Comparison of ENCODE assay signal across 1 fruit fly cellular context in genomic region chr3L:17532898-17533700, dm6.
TF ChIP-seq lines count a peak whose summit lies in the region.

No protein-coding gene starts in this region.

TF ChIP-seq in whole organism, embryonic, 481 proteins besides CTCF, POLR2A, EP300 and RAD21 (continued from another document and continues in another):
- 0 out of 3 replicates have a peak, but pooled peaks have one; percentile 35 for TF ChIP-seq H15 (GFP tag; IDR thresholded peaks at IDR 0.05; lab: Robert Waterston, UW)
- TF ChIP-seq Ets65A (GFP tag; lab: Kevin White, UChicago): peak; percentile 40
- TF ChIP-seq zen (tag; optimal IDR thresholded peaks at IDR 0.05; lab: Kevin White, UChicago): no peak
- TF ChIP-seq lola (GFP tag; optimal IDR thresholded peaks at IDR 0.05; lab: Kevin White, UChicago): peak in 1 of 3 experiments; percentile 24
- peak; percentile 55 for TF ChIP-seq CG13775 (GFP tag; optimal IDR thresholded peaks at IDR 0.05; lab: Kevin White, UChicago)
- 0 out of 2 replicates have a peak, but pooled peaks have one; percentile 32 for TF ChIP-seq CG5953 (GFP tag; IDR thresholded peaks at IDR 0.05; lab: Robert Waterston, UW)
- peak; percentile 28; the same call in 1 of the 2 replicates for TF ChIP-seq Xrp1 (GFP tag; IDR thresholded peaks at IDR 0.05; lab: Robert Waterston, UW)
- TF ChIP-seq crp (GFP tag; optimal IDR thresholded peaks at IDR 0.05; lab: Kevin White, UChicago): peak in 1 of 2 experiments; percentile 87
- TF ChIP-seq z (GFP tag; IDR thresholded peaks at IDR 0.05; lab: Robert Waterston, UW): no peak
- no peak for TF ChIP-seq disco-r (GFP tag; optimal IDR thresholded peaks at IDR 0.05; lab: Kevin White, UChicago)
- TF ChIP-seq bowl (GFP tag; IDR thresholded peaks at IDR 0.05; lab: Robert Waterston, UW): 0 out of 2 replicates have a peak, but pooled peaks have one; percentile 31
- peak; percentile 20 for TF ChIP-seq CG10147 (GFP tag; optimal IDR thresholded peaks at IDR 0.05; lab: Kevin White, UChicago)
- no peak for TF ChIP-seq CG10274 (GFP tag; optimal IDR thresholded peaks at IDR 0.05; lab: Kevin White, UChicago)
- peak; percentile 36 for TF ChIP-seq CG1602 (GFP tag; optimal IDR thresholded peaks at IDR 0.05; lab: Kevin White, UChicago)
- TF ChIP-seq mam (GFP tag; optimal IDR thresholded peaks at IDR 0.05; lab: Kevin White, UChicago): peak; percentile 12
- TF ChIP-seq CG2712 (tag; optimal IDR thresholded peaks at IDR 0.05; lab: Kevin White, UChicago): peak; percentile 51
- TF ChIP-seq cwo (GFP tag; optimal IDR thresholded peaks at IDR 0.05; lab: Kevin White, UChicago): peak; percentile 50
- TF ChIP-seq CG2129 (GFP tag; IDR thresholded peaks at IDR 0.05; lab: Robert Waterston, UW; ENCODE audit: partially characterized antibody): no peak
- TF ChIP-seq CG4360 (GFP tag; IDR thresholded peaks at IDR 0.05; lab: Robert Waterston, UW): peak; percentile 56
- TF ChIP-seq CG10321 (GFP tag; IDR thresholded peaks at IDR 0.05; lab: Robert Waterston, UW): peak; percentile 93
- peak; percentile 61 for TF ChIP-seq caup (GFP tag; optimal IDR thresholded peaks at IDR 0.05; lab: Kevin White, UChicago; ENCODE audit: severe bottlenecking)
- peak; percentile 54 for TF ChIP-seq Meics (GFP tag; optimal IDR thresholded peaks at IDR 0.05; lab: Kevin White, UChicago)
- no peak for TF ChIP-seq CG18011 (GFP tag; optimal IDR thresholded peaks at IDR 0.05; lab: Kevin White, UChicago)
- TF ChIP-seq CG4617 (GFP tag; optimal IDR thresholded peaks at IDR 0.05; lab: Kevin White, UChicago; ENCODE audit: borderline replicate concordance): peak; percentile 11
- peak; percentile 10; the same call in 1 of the 2 replicates for TF ChIP-seq al (GFP tag; IDR thresholded peaks at IDR 0.05; lab: Robert Waterston, UW)
- 0 out of 3 replicates have a peak, but pooled peaks have one; percentile 11 for TF ChIP-seq vnd (GFP tag; IDR thresholded peaks at IDR 0.05; lab: Robert Waterston, UW; ENCODE audit: partially characterized antibody)
- TF ChIP-seq CG8944 (GFP tag; optimal IDR thresholded peaks at IDR 0.05; lab: Kevin White, UChicago): no peak
- no peak for TF ChIP-seq pb (GFP tag; optimal IDR thresholded peaks at IDR 0.05; lab: Kevin White, UChicago)
- peak; percentile 12 for TF ChIP-seq CG12942 (GFP tag; optimal IDR thresholded peaks at IDR 0.05; lab: Kevin White, UChicago)
- no peak for TF ChIP-seq dati (GFP tag; IDR thresholded peaks at IDR 0.05; lab: Robert Waterston, UW)
- TF ChIP-seq CG17328 (GFP tag; IDR thresholded peaks at IDR 0.05; lab: Robert Waterston, UW): no peak
- peak; percentile 19 for TF ChIP-seq CG1529 (GFP tag; optimal IDR thresholded peaks at IDR 0.05; lab: Kevin White, UChicago)
- TF ChIP-seq CG42726 (GFP tag; IDR thresholded peaks at IDR 0.05; lab: Robert Waterston, UW; ENCODE audit: partially characterized antibody): peak; percentile 80
- peak; percentile 14 for TF ChIP-seq emc (GFP tag; optimal IDR thresholded peaks at IDR 0.05; lab: Kevin White, UChicago)
- peak; percentile 43 for TF ChIP-seq Abd-B (GFP tag; optimal IDR thresholded peaks at IDR 0.05; lab: Kevin White, UChicago)
- TF ChIP-seq Mrtf (GFP tag; IDR thresholded peaks at IDR 0.05; lab: Robert Waterston, UW): no peak
- no peak for TF ChIP-seq crc (GFP tag; optimal IDR thresholded peaks at IDR 0.05; lab: Kevin White, UChicago)
- peak; percentile 13 for TF ChIP-seq CG2116 (GFP tag; optimal IDR thresholded peaks at IDR 0.05; lab: Kevin White, UChicago)
- TF ChIP-seq bab2 (GFP tag; optimal IDR thresholded peaks at IDR 0.05; lab: Kevin White, UChicago): peak; percentile 27
- TF ChIP-seq CG7987 (GFP tag; optimal IDR thresholded peaks at IDR 0.05; lab: Kevin White, UChicago): peak; percentile 51
- peak; percentile 22 for TF ChIP-seq Dek (tag; optimal IDR thresholded peaks at IDR 0.05; lab: Kevin White, UChicago)
- TF ChIP-seq Atf3 (GFP tag; optimal IDR thresholded peaks at IDR 0.05; lab: Kevin White, UChicago): peak; percentile 16
- TF ChIP-seq CG4730 (GFP tag; IDR thresholded peaks at IDR 0.05; lab: Robert Waterston, UW): no peak
- peak; percentile 60 for TF ChIP-seq CG9727 (GFP tag; optimal IDR thresholded peaks at IDR 0.05; lab: Kevin White, UChicago)
- peak; percentile 69 for TF ChIP-seq CrebB (tag; optimal IDR thresholded peaks at IDR 0.05; lab: Kevin White, UChicago)
- TF ChIP-seq Xbp1 (GFP tag; optimal IDR thresholded peaks at IDR 0.05; lab: Kevin White, UChicago): peak; percentile 44
- TF ChIP-seq CG3847 (GFP tag; IDR thresholded peaks at IDR 0.05; lab: Robert Waterston, UW): peak; percentile 77
- peak; percentile 65 for TF ChIP-seq CG12071 (GFP tag; optimal IDR thresholded peaks at IDR 0.05; lab: Kevin White, UChicago)
- peak; percentile 75 for TF ChIP-seq sug (tag; optimal IDR thresholded peaks at IDR 0.05; lab: Kevin White, UChicago)
- TF ChIP-seq CG6813 (GFP tag; optimal IDR thresholded peaks at IDR 0.05; lab: Kevin White, UChicago): peak; percentile 69
- no peak for TF ChIP-seq pros (GFP tag; optimal IDR thresholded peaks at IDR 0.05; lab: Kevin White, UChicago)
- TF ChIP-seq bsh (GFP tag; optimal IDR thresholded peaks at IDR 0.05; lab: Kevin White, UChicago): no peak
- peak; percentile 46 for TF ChIP-seq CG3281 (GFP tag; optimal IDR thresholded peaks at IDR 0.05; lab: Kevin White, UChicago)
- TF ChIP-seq Rfx (GFP tag; IDR thresholded peaks at IDR 0.05; lab: Robert Waterston, UW): peak; percentile 56; the same call in 1 of the 2 replicates
- no peak for TF ChIP-seq usp (GFP tag; optimal IDR thresholded peaks at IDR 0.05; lab: Kevin White, UChicago)
- TF ChIP-seq CG11398 (GFP tag; optimal IDR thresholded peaks at IDR 0.05; lab: Kevin White, UChicago): no peak
- no peak for TF ChIP-seq yki (optimal IDR thresholded peaks at IDR 0.05; lab: Kevin White, UChicago)
- no peak for TF ChIP-seq CG7357 (GFP tag; IDR thresholded peaks at IDR 0.05; lab: Robert Waterston, UW)
- peak; percentile 17 for TF ChIP-seq sqz (GFP tag; optimal IDR thresholded peaks at IDR 0.05; lab: Kevin White, UChicago)
- 0 out of 2 replicates have a peak, but pooled peaks have one; percentile 25 for TF ChIP-seq unc-4 (GFP tag; IDR thresholded peaks at IDR 0.05; lab: Robert Waterston, UW; ENCODE audit: partially characterized antibody)
- TF ChIP-seq C15 (GFP tag; IDR thresholded peaks at IDR 0.05; lab: Robert Waterston, UW): no peak
- TF ChIP-seq CG1233 (GFP tag; optimal IDR thresholded peaks at IDR 0.05; lab: Kevin White, UChicago): peak; percentile 8
- peak; percentile 91 for TF ChIP-seq rib (GFP tag; IDR thresholded peaks at IDR 0.05; lab: Robert Waterston, UW)
- no peak for TF ChIP-seq Taf1 (GFP tag; IDR thresholded peaks at IDR 0.05; lab: Robert Waterston, UW)
- TF ChIP-seq Hsf (GFP tag; optimal IDR thresholded peaks at IDR 0.05; lab: Kevin White, UChicago): peak; percentile 58
- TF ChIP-seq stwl (tag; optimal IDR thresholded peaks at IDR 0.05; lab: Kevin White, UChicago): peak; percentile 52
- peak; percentile 2 for TF ChIP-seq Bteb2 (GFP tag; optimal IDR thresholded peaks at IDR 0.05; lab: Kevin White, UChicago)
- TF ChIP-seq CG11695 (GFP tag; IDR thresholded peaks at IDR 0.05; lab: Robert Waterston, UW): no peak
- TF ChIP-seq pho (GFP tag; optimal IDR thresholded peaks at IDR 0.05; lab: Kevin White, UChicago): peak; percentile 31
- no peak for TF ChIP-seq Side (GFP tag; optimal IDR thresholded peaks at IDR 0.05; lab: Kevin White, UChicago)
- TF ChIP-seq lab (GFP tag; optimal IDR thresholded peaks at IDR 0.05; lab: Kevin White, UChicago): peak; percentile 81
- peak; percentile 67 for TF ChIP-seq corto (GFP tag; optimal IDR thresholded peaks at IDR 0.05; lab: Kevin White, UChicago)
- no peak for TF ChIP-seq crol (GFP tag; IDR thresholded peaks at IDR 0.05; lab: Robert Waterston, UW)
- TF ChIP-seq CG8388 (GFP tag; optimal IDR thresholded peaks at IDR 0.05; lab: Kevin White, UChicago): peak; percentile 31
- TF ChIP-seq otp (GFP tag; IDR thresholded peaks at IDR 0.05; lab: Robert Waterston, UW): peak; percentile 44; the same call in 1 of the 3 replicates
- TF ChIP-seq Fer2 (tag; optimal IDR thresholded peaks at IDR 0.05; lab: Kevin White, UChicago): no peak
- TF ChIP-seq kni (GFP tag; optimal IDR thresholded peaks at IDR 0.05; lab: Kevin White, UChicago): no peak
- peak; percentile 52 for TF ChIP-seq tna (GFP tag; IDR thresholded peaks at IDR 0.05; lab: Robert Waterston, UW; ENCODE audit: partially characterized antibody)
- TF ChIP-seq Scr (GFP tag; IDR thresholded peaks at IDR 0.05; lab: Robert Waterston, UW; ENCODE audit: partially characterized antibody): peak; percentile 30; the same call in 1 of the 2 replicates
- no peak for TF ChIP-seq CG3163 (GFP tag; optimal IDR thresholded peaks at IDR 0.05; lab: Kevin White, UChicago)
- peak in 1 of 2 experiments; percentile 53 for TF ChIP-seq Eip74EF (GFP tag; optimal IDR thresholded peaks at IDR 0.05; lab: Kevin White, UChicago)
- TF ChIP-seq CG10654 (GFP tag; optimal IDR thresholded peaks at IDR 0.05; lab: Kevin White, UChicago): peak; percentile 2
- peak; percentile 52 for TF ChIP-seq tin (GFP tag; optimal IDR thresholded peaks at IDR 0.05; lab: Kevin White, UChicago)
- TF ChIP-seq sisA (GFP tag; IDR thresholded peaks at IDR 0.05; lab: Robert Waterston, UW): peak; percentile 30; the same call in 1 of the 2 replicates
- no peak for TF ChIP-seq CG6791 (GFP tag; IDR thresholded peaks at IDR 0.05; lab: Robert Waterston, UW; ENCODE audit: partially characterized antibody)
- TF ChIP-seq dmrt99B (tag; optimal IDR thresholded peaks at IDR 0.05; lab: Kevin White, UChicago): peak; percentile 31
- no peak for TF ChIP-seq ab (GFP tag; optimal IDR thresholded peaks at IDR 0.05; lab: Kevin White, UChicago)
- TF ChIP-seq CG15601 (tag; optimal IDR thresholded peaks at IDR 0.05; lab: Kevin White, UChicago): peak; percentile 57
- TF ChIP-seq tup (GFP tag; optimal IDR thresholded peaks at IDR 0.05; lab: Kevin White, UChicago): peak; percentile 12
- 0 out of 2 replicates have a peak, but pooled peaks have one; percentile 27 for TF ChIP-seq gsb (GFP tag; IDR thresholded peaks at IDR 0.05; lab: Robert Waterston, UW)
- TF ChIP-seq cato (GFP tag; optimal IDR thresholded peaks at IDR 0.05; lab: Kevin White, UChicago; ENCODE audit: borderline replicate concordance): no peak
- TF ChIP-seq trem (tag; optimal IDR thresholded peaks at IDR 0.05; lab: Kevin White, UChicago): peak; percentile 3
- TF ChIP-seq fu2 (GFP tag; optimal IDR thresholded peaks at IDR 0.05; lab: Kevin White, UChicago): peak; percentile 30
- TF ChIP-seq nmo (GFP tag; optimal IDR thresholded peaks at IDR 0.05; lab: Kevin White, UChicago): peak; percentile 64
- peak; percentile 18 for TF ChIP-seq CG13624 (GFP tag; optimal IDR thresholded peaks at IDR 0.05; lab: Kevin White, UChicago)
- no peak for TF ChIP-seq Lpt (GFP tag; optimal IDR thresholded peaks at IDR 0.05; lab: Kevin White, UChicago)
- peak; percentile 21; the same call in 1 of the 2 replicates for TF ChIP-seq Ada2b (GFP tag; IDR thresholded peaks at IDR 0.05; lab: Robert Waterston, UW)
- no peak for TF ChIP-seq Lim3 (GFP tag; IDR thresholded peaks at IDR 0.05; lab: Robert Waterston, UW)
- TF ChIP-seq ERR (GFP tag; optimal IDR thresholded peaks at IDR 0.05; lab: Kevin White, UChicago): peak; percentile 34
- peak; percentile 37 for TF ChIP-seq CG16863 (GFP tag; optimal IDR thresholded peaks at IDR 0.05; lab: Kevin White, UChicago)
- no peak for TF ChIP-seq Sry-δ (GFP tag; optimal IDR thresholded peaks at IDR 0.05; lab: Kevin White, UChicago)
- TF ChIP-seq Kr (GFP tag; optimal IDR thresholded peaks at IDR 0.05; lab: Kevin White, UChicago): no peak
- peak; percentile 87 for TF ChIP-seq Med (GFP tag; lab: Kevin White, UChicago)
- no peak for TF ChIP-seq jigr1 (GFP tag; IDR thresholded peaks at IDR 0.05; lab: Robert Waterston, UW)
- TF ChIP-seq CG34224 (GFP tag; IDR thresholded peaks at IDR 0.05; lab: Robert Waterston, UW; ENCODE audit: partially characterized antibody): peak; percentile 27; the same call in 1 of the 3 replicates
- no peak; the same call in 2 of the 3 replicates for TF ChIP-seq zen2 (GFP tag; IDR thresholded peaks at IDR 0.05; lab: Robert Waterston, UW; ENCODE audit: partially characterized antibody)
- no peak for TF ChIP-seq CG2202 (tag; optimal IDR thresholded peaks at IDR 0.05; lab: Kevin White, UChicago)
- peak; percentile 57 for TF ChIP-seq CG34376 (GFP tag; optimal IDR thresholded peaks at IDR 0.05; lab: Kevin White, UChicago)
- TF ChIP-seq jumu (GFP tag; optimal IDR thresholded peaks at IDR 0.05; lab: Kevin White, UChicago): no peak
- TF ChIP-seq CkIIα-i1 (GFP tag; IDR thresholded peaks at IDR 0.05; lab: Robert Waterston, UW): no peak
- TF ChIP-seq Dll (GFP tag; IDR thresholded peaks at IDR 0.05; lab: Robert Waterston, UW; ENCODE audit: partially characterized antibody): 0 out of 4 replicates have a peak, but pooled peaks have one; percentile 17
- peak; percentile 21 for TF ChIP-seq CG4328 (GFP tag; optimal IDR thresholded peaks at IDR 0.05; lab: Kevin White, UChicago)
- no peak for TF ChIP-seq twi (tag; optimal IDR thresholded peaks at IDR 0.05; lab: Kevin White, UChicago)
- 0 out of 2 replicates have a peak, but pooled peaks have one; percentile 21 for TF ChIP-seq wdn (GFP tag; IDR thresholded peaks at IDR 0.05; lab: Robert Waterston, UW)
- peak; percentile 45 for TF ChIP-seq ash1 (GFP tag; optimal IDR thresholded peaks at IDR 0.05; lab: Kevin White, UChicago)
- peak; percentile 16 for TF ChIP-seq Asciz (GFP tag; optimal IDR thresholded peaks at IDR 0.05; lab: Kevin White, UChicago)
- peak; percentile 2 for TF ChIP-seq dm (GFP tag; optimal IDR thresholded peaks at IDR 0.05; lab: Kevin White, UChicago)
- TF ChIP-seq CG16815 (GFP tag; optimal IDR thresholded peaks at IDR 0.05; lab: Kevin White, UChicago): no peak
- peak; percentile 31 for TF ChIP-seq kay (GFP tag; optimal IDR thresholded peaks at IDR 0.05; lab: Kevin White, UChicago)
- TF ChIP-seq CG6272 (GFP tag; IDR thresholded peaks at IDR 0.05; lab: Robert Waterston, UW): 0 out of 2 replicates have a peak, but pooled peaks have one; percentile 26
- peak; percentile 58 for TF ChIP-seq ems (GFP tag; optimal IDR thresholded peaks at IDR 0.05; lab: Kevin White, UChicago)
- no peak for TF ChIP-seq nerfin-2 (GFP tag; IDR thresholded peaks at IDR 0.05; lab: Robert Waterston, UW; ENCODE audit: partially characterized antibody)
- TF ChIP-seq ind (GFP tag; optimal IDR thresholded peaks at IDR 0.05; lab: Kevin White, UChicago): peak; percentile 61
- TF ChIP-seq CG31441 (GFP tag; IDR thresholded peaks at IDR 0.05; lab: Robert Waterston, UW): peak; percentile 56
- TF ChIP-seq Stat92E (GFP tag; optimal IDR thresholded peaks at IDR 0.05; lab: Kevin White, UChicago): peak in 1 of 3 experiments; percentile 54
- TF ChIP-seq ap (GFP tag; IDR thresholded peaks at IDR 0.05; lab: Robert Waterston, UW): no peak
- TF ChIP-seq CG31388 (GFP tag; optimal IDR thresholded peaks at IDR 0.05; lab: Kevin White, UChicago): no peak
